Fruit fly (Drosophila melanogaster) whole organism, embryonic: ENCODE data around the gene Larp7.

ENCODE experiments used
- Adf1 ChIP-seq: fragments of 200-800 bp; sonication (Bioruptor generic); IDR thresholded peaks from 2 replicates; pipeline ENCODE4 v1.3.6; 2022; ENCODE audit warnings: missing biosample characterization, missing genetic modification characterization
- CG10959 ChIP-seq: fragments of 200-800 bp; sonication (Bioruptor generic); IDR thresholded peaks from 2 replicates; pipeline ENCODE4 v1.3.6; 2022; ENCODE audit warnings: missing biosample characterization, missing genetic modification characterization
- CG10979 ChIP-seq: fragments of 200-800 bp; sonication (Bioruptor generic); optimal IDR thresholded peaks from 2 replicates; lab custom pipeline; 2018; ENCODE audit warnings: missing biosample characterization, mild to moderate bottlenecking, missing genetic modification characterization, moderate library complexity
- CG12155 ChIP-seq: fragments of 200-800 bp; sonication (Bioruptor generic); optimal IDR thresholded peaks from 3 replicates; lab custom pipeline; 2016; ENCODE audit warnings: missing biosample characterization, missing genetic modification characterization
- CG13624 ChIP-seq: fragments of 200-800 bp; sonication (Bioruptor generic); optimal IDR thresholded peaks from 2 replicates; lab custom pipeline; 2016; ENCODE audit warnings: missing biosample characterization, missing genetic modification characterization
- CG13894 ChIP-seq: fragments of 200-800 bp; sonication (Bioruptor generic); optimal IDR thresholded peaks from 3 replicates; lab custom pipeline; 2018; ENCODE audit warnings: missing biosample characterization, mild to moderate bottlenecking, missing genetic modification characterization, moderate library complexity
- CG14014 ChIP-seq: fragments of 200-800 bp; sonication (Bioruptor generic); IDR thresholded peaks from 2 replicates; pipeline ENCODE4 v1.3.6; 2022; ENCODE audit warnings: missing biosample characterization, missing genetic modification characterization
- CG14050 ChIP-seq: fragments of 200-800 bp; sonication (Bioruptor generic); IDR thresholded peaks from 3 replicates; pipeline ENCODE4 v1.3.6; 2022; ENCODE audit warnings: missing biosample characterization, missing genetic modification characterization
- CG15479 ChIP-seq: fragments of 200-800 bp; sonication (Bioruptor generic); optimal IDR thresholded peaks from 3 replicates; lab custom pipeline; 2019; ENCODE audit warnings: missing biosample characterization, mild to moderate bottlenecking, missing genetic modification characterization, moderate library complexity
- CG15601 ChIP-seq: fragments of 200-800 bp; sonication (Bioruptor generic); optimal IDR thresholded peaks from 3 replicates; lab custom pipeline; 2019; ENCODE audit warnings: missing biosample characterization, mild to moderate bottlenecking, missing genetic modification characterization, moderate library complexity
- CG30431 ChIP-seq: fragments of 200-800 bp; sonication (Bioruptor generic); optimal IDR thresholded peaks from 2 replicates; lab custom pipeline; 2017; ENCODE audit warnings: missing biosample characterization, missing genetic modification characterization
- CG33557 ChIP-seq: fragments of 200-800 bp; sonication (Bioruptor generic); optimal IDR thresholded peaks from 2 replicates; lab custom pipeline; 2019; ENCODE audit warnings: missing biosample characterization, mild to moderate bottlenecking, missing genetic modification characterization, moderate library complexity
- CG4617 ChIP-seq: fragments of 200-800 bp; sonication (Bioruptor generic); optimal IDR thresholded peaks from 3 replicates; lab custom pipeline; 2016; ENCODE audit warnings: missing biosample characterization, missing genetic modification characterization, borderline replicate concordance
- CG4707 ChIP-seq: fragments of 200-800 bp; sonication (Bioruptor generic); optimal IDR thresholded peaks from 2 replicates; lab custom pipeline; 2018; ENCODE audit warnings: missing biosample characterization, mild to moderate bottlenecking, missing genetic modification characterization, moderate library complexity
- CG7357 ChIP-seq: fragments of 200-800 bp; sonication (Bioruptor generic); IDR thresholded peaks from 3 replicates; pipeline ENCODE4 v1.3.6; 2022; ENCODE audit warnings: missing biosample characterization, missing genetic modification characterization
- CG7372 ChIP-seq: fragments of 200-800 bp; sonication (Bioruptor generic); IDR thresholded peaks from 2 replicates; pipeline ENCODE4 v1.3.6; 2022; ENCODE audit warnings: missing biosample characterization, missing genetic modification characterization
- CG8478 ChIP-seq: fragments of >200 bp; optimal IDR thresholded peaks from 2 replicates; lab custom pipeline; 2018
- CHES-1-like ChIP-seq: fragments of 200-800 bp; sonication (Bioruptor generic); optimal IDR thresholded peaks from 2 replicates; lab custom pipeline; 2016; ENCODE audit warnings: missing biosample characterization, missing genetic modification characterization
- Chrac-16 ChIP-seq: fragments of 200-800 bp; sonication (Bioruptor generic); optimal IDR thresholded peaks from 3 replicates; lab custom pipeline; 2016; ENCODE audit warnings: missing biosample characterization, missing genetic modification characterization
- Doc3 ChIP-seq: fragments of 200-800 bp; sonication (Bioruptor generic); IDR thresholded peaks from 3 replicates; pipeline ENCODE4 v1.3.6; 2022; ENCODE audit warnings: missing biosample characterization, missing genetic modification characterization; ENCODE audit not compliant: partially characterized antibody
- Elba2 ChIP-seq: fragments of 200-800 bp; sonication (Bioruptor generic); optimal IDR thresholded peaks from 3 replicates; lab custom pipeline; 2016; ENCODE audit warnings: missing biosample characterization, missing genetic modification characterization
- Fer3 ChIP-seq: fragments of 200-800 bp; sonication (Bioruptor generic); optimal IDR thresholded peaks from 2 replicates; lab custom pipeline; 2018; ENCODE audit warnings: missing biosample characterization, mild to moderate bottlenecking, missing genetic modification characterization, moderate library complexity
- Gug ChIP-seq: fragments of 200-800 bp; sonication (Bioruptor generic); IDR thresholded peaks from 4 replicates; pipeline ENCODE4 v1.3.6; 2022; ENCODE audit warnings: missing biosample characterization, missing genetic modification characterization
- Hand ChIP-seq: fragments of 200-800 bp; sonication (Bioruptor generic); optimal IDR thresholded peaks from 2 replicates; lab custom pipeline; 2017; ENCODE audit warnings: mild to moderate bottlenecking, missing biosample characterization, missing genetic modification reagents, missing genetic modification characterization
- Hsf ChIP-seq: fragments of 200-800 bp; sonication (Bioruptor generic); optimal IDR thresholded peaks from 3 replicates; lab custom pipeline; 2016; ENCODE audit warnings: missing biosample characterization, missing genetic modification characterization
- Lpt ChIP-seq: fragments of >200 bp; optimal IDR thresholded peaks from 2 replicates; lab custom pipeline; 2018; ENCODE audit warnings: missing biosample characterization, missing genetic modification characterization
- MTF-1 ChIP-seq: fragments of 200-800 bp; sonication (Bioruptor generic); optimal IDR thresholded peaks from 2 replicates; lab custom pipeline; 2018; ENCODE audit warnings: missing biosample characterization, mild to moderate bottlenecking, missing genetic modification characterization, borderline replicate concordance
- Max ChIP-seq: fragments of 200-800 bp; sonication (Bioruptor generic); optimal IDR thresholded peaks from 2 replicates; lab custom pipeline; 2016; ENCODE audit warnings: missing biosample characterization, mild to moderate bottlenecking, missing genetic modification characterization
- NFAT ChIP-seq: fragments of 200-800 bp; sonication (Bioruptor generic); IDR thresholded peaks from 2 replicates; pipeline ENCODE4 v1.3.6; 2022; ENCODE audit warnings: missing biosample characterization, missing genetic modification characterization
- Nf-YA ChIP-seq: fragments of 200-800 bp; sonication (Bioruptor generic); IDR thresholded peaks from 2 replicates; pipeline ENCODE4 v1.3.6; 2022; ENCODE audit warnings: missing biosample characterization, missing genetic modification characterization
- Ptx1 ChIP-seq: fragments of 200-800 bp; sonication (Bioruptor generic); IDR thresholded peaks from 2 replicates; pipeline ENCODE4 v1.3.6; 2022; ENCODE audit warnings: missing biosample characterization, missing genetic modification characterization
- Ssrp ChIP-seq: fragments of 200-800 bp; sonication (Bioruptor generic); optimal IDR thresholded peaks from 2 replicates; lab custom pipeline; 2018; ENCODE audit warnings: missing biosample characterization, mild to moderate bottlenecking, missing genetic modification characterization, moderate library complexity
- Xbp1 ChIP-seq: fragments of 200-800 bp; sonication (Bioruptor generic); optimal IDR thresholded peaks from 3 replicates; lab custom pipeline; 2016; ENCODE audit warnings: missing biosample characterization, mild to moderate bottlenecking, missing genetic modification characterization
- ap ChIP-seq: fragments of 200-800 bp; sonication (Bioruptor generic); IDR thresholded peaks from 2 replicates; pipeline ENCODE4 v1.3.6; 2022; ENCODE audit warnings: missing biosample characterization, missing genetic modification characterization
- ato ChIP-seq: fragments of 200-800 bp; sonication (Bioruptor generic); IDR thresholded peaks from 2 replicates; pipeline ENCODE4 v1.3.6; 2022; ENCODE audit warnings: missing biosample characterization, missing genetic modification characterization; ENCODE audit not compliant: partially characterized antibody
- bbx ChIP-seq: fragments of 200-800 bp; sonication (Bioruptor generic); IDR thresholded peaks from 2 replicates; pipeline ENCODE4 v1.3.6; 2022; ENCODE audit warnings: missing biosample characterization, missing genetic modification characterization; ENCODE audit not compliant: partially characterized antibody
- cg ChIP-seq: fragments of 200-800 bp; sonication (Bioruptor generic); optimal IDR thresholded peaks from 3 replicates; lab custom pipeline; 2019; ENCODE audit warnings: missing biosample characterization, mild to moderate bottlenecking, missing genetic modification characterization, moderate library complexity
- chinmo ChIP-seq: fragments of 200-800 bp; sonication (Bioruptor generic); IDR thresholded peaks from 4 replicates; pipeline ENCODE4 v1.3.6; 2022; ENCODE audit warnings: missing biosample characterization, missing genetic modification characterization; ENCODE audit not compliant: partially characterized antibody
- dm ChIP-seq: fragments of 200-800 bp; sonication (Bioruptor generic); optimal IDR thresholded peaks from 3 replicates; lab custom pipeline; 2016; ENCODE audit warnings: missing biosample characterization, missing genetic modification characterization
- eyg ChIP-seq: fragments of 200-800 bp; sonication (Bioruptor generic); optimal IDR thresholded peaks from 3 replicates; lab custom pipeline; 2016; ENCODE audit warnings: missing biosample characterization, missing genetic modification characterization
- grn ChIP-seq: fragments of 200-800 bp; sonication (Bioruptor generic); optimal IDR thresholded peaks from 3 replicates; lab custom pipeline; 2017; ENCODE audit warnings: missing biosample characterization, missing genetic modification characterization
- hbn ChIP-seq: fragments of 200-800 bp; sonication (Bioruptor generic); IDR thresholded peaks from 2 replicates; pipeline ENCODE4 v1.3.6; 2022; ENCODE audit warnings: missing biosample characterization, missing genetic modification characterization; ENCODE audit not compliant: partially characterized antibody
- inv ChIP-seq: fragments of 200-800 bp; sonication (Bioruptor generic); IDR thresholded peaks from 2 replicates; pipeline ENCODE4 v1.3.6; 2022; ENCODE audit warnings: missing biosample characterization, missing genetic modification characterization; ENCODE audit not compliant: partially characterized antibody
- nerfin-1 ChIP-seq: fragments of 200-800 bp; sonication (Bioruptor generic); optimal IDR thresholded peaks from 3 replicates; lab custom pipeline; 2019; ENCODE audit warnings: missing biosample characterization, mild to moderate bottlenecking, missing genetic modification characterization, moderate library complexity
- onecut ChIP-seq: fragments of 200-800 bp; sonication (Bioruptor generic); IDR thresholded peaks from 2 replicates; pipeline ENCODE4 v1.3.6; 2022; ENCODE audit warnings: missing biosample characterization, missing genetic modification characterization
- pnt ChIP-seq: fragments of 200-800 bp; sonication (Bioruptor generic); optimal IDR thresholded peaks from 3 replicates; lab custom pipeline; 2016; ENCODE audit warnings: missing biosample characterization, missing genetic modification characterization
- trem ChIP-seq: fragments of 200-800 bp; optimal IDR thresholded peaks from 3 replicates; lab custom pipeline; 2019; ENCODE audit warnings: missing biosample characterization, mild to moderate bottlenecking, missing genetic modification characterization, moderate library complexity
- tup ChIP-seq: fragments of 200-800 bp; sonication (Bioruptor generic); optimal IDR thresholded peaks from 2 replicates; lab custom pipeline; 2016; ENCODE audit warnings: missing biosample characterization, mild to moderate bottlenecking, missing genetic modification characterization, moderate library complexity
- wor ChIP-seq: fragments of 200-800 bp; sonication (Bioruptor generic); IDR thresholded peaks from 2 replicates; pipeline ENCODE4 v1.3.6; 2022; ENCODE audit warnings: missing biosample characterization, missing genetic modification characterization
- zen2 ChIP-seq: fragments of 200-800 bp; sonication (Bioruptor generic); IDR thresholded peaks from 3 replicates; pipeline ENCODE4 v1.3.6; 2022; ENCODE audit warnings: missing biosample characterization, missing genetic modification characterization; ENCODE audit not compliant: partially characterized antibody

The Larp7 gene

DNA sequence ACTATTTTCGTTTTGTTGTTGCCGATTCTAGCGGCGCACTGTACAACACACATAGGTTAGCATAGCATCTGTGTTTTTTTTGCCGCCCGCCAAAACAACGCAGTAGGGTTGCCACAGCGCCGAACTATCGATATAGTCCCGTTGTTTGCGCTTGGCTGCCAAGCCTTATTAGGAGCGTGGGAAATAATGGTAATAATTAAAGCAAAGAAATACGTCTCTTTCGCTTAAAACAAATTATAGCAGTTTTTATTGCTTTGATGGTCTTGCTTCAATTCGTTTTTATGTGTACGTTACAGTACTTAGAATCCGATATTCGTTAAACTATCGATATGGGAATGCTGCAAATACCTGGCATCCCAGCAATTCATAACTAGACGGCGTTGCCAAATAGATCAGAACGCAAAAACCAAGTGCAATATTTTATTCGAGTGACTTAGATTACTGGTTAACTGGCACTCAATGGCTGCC lies at the start of gene Larp7, which contains the start of gene mxc (continued):
- no peak for TF ChIP-seq onecut (GFP tag; lab: Robert Waterston, UW)
- TF ChIP-seq CG33557 (GFP tag; lab: Kevin White, UChicago), result peak; percentile 58
- no peak for TF ChIP-seq Nf-YA (GFP tag; lab: Robert Waterston, UW)
- TF ChIP-seq CG12155 (GFP tag; lab: Kevin White, UChicago), result peak; percentile 65
- TF ChIP-seq MTF-1 (GFP tag; lab: Kevin White, UChicago), result no peak
- TF ChIP-seq grn (GFP tag; lab: Kevin White, UChicago), result no peak
- TF ChIP-seq pnt (GFP tag; lab: Kevin White, UChicago), result peak; percentile 67
- TF ChIP-seq CG30431, result no peak
- peak; percentile 39; the same call in 1 of the 2 replicates for TF ChIP-seq wor
- TF ChIP-seq Doc3 (GFP tag; lab: Robert Waterston, UW), result peak; percentile 82
- TF ChIP-seq CG7357 (GFP tag; lab: Robert Waterston, UW), result peak; percentile 60; the same call in 1 of the 3 replicates
- TF ChIP-seq hbn, result peak; percentile 86
- TF ChIP-seq CG4617 (GFP tag; lab: Kevin White, UChicago), result peak; percentile 77
- peak; percentile 62 for TF ChIP-seq bbx (GFP tag; lab: Robert Waterston, UW)
- peak; percentile 27 for TF ChIP-seq CG10979
- peak; percentile 55; the same call in 1 of the 2 replicates for TF ChIP-seq Ptx1 (GFP tag; lab: Robert Waterston, UW)
- no peak for TF ChIP-seq ap
- 0 out of 2 replicates have a peak, but pooled peaks have one; percentile 26 for TF ChIP-seq Adf1
- TF ChIP-seq zen2 (GFP tag; lab: Robert Waterston, UW), result peak; percentile 67; the same call in 1 of the 3 replicates
- peak; percentile 69 for TF ChIP-seq Xbp1
- TF ChIP-seq dm (GFP tag; lab: Kevin White, UChicago), result peak; percentile 76
- no peak for TF ChIP-seq CG15601 (tag; lab: Kevin White, UChicago)
- TF ChIP-seq trem (tag; lab: Kevin White, UChicago), result peak; percentile 68
- TF ChIP-seq Ssrp, result peak; percentile 59
- TF ChIP-seq ato (GFP tag; lab: Robert Waterston, UW), result no peak
- no peak for TF ChIP-seq Hand (GFP tag; lab: Kevin White, UChicago)
- TF ChIP-seq CG15479, result no peak
- peak; percentile 39 for TF ChIP-seq eyg
- peak; percentile 78 for TF ChIP-seq CHES-1-like
- TF ChIP-seq CG13894 (tag; lab: Kevin White, UChicago), result no peak
- TF ChIP-seq Elba2 (GFP tag; lab: Kevin White, UChicago), result peak; percentile 82
- peak; percentile 68; the same call in 3 of the 4 replicates for TF ChIP-seq Gug (GFP tag; lab: Robert Waterston, UW)
- no peak for TF ChIP-seq Lpt (GFP tag; lab: Kevin White, UChicago)
- TF ChIP-seq CG10959 (GFP tag; lab: Robert Waterston, UW), result no peak
- TF ChIP-seq chinmo (GFP tag; lab: Robert Waterston, UW), result peak; percentile 79; the same call in 2 of the 4 replicates
- TF ChIP-seq Hsf, result peak; percentile 66
- TF ChIP-seq CG14050, result peak; percentile 24; the same call in 1 of the 3 replicates
- TF ChIP-seq tup (GFP tag; lab: Kevin White, UChicago), result peak; percentile 4
- TF ChIP-seq cg (GFP tag; lab: Kevin White, UChicago), result no peak
- no peak for TF ChIP-seq Fer3
- no peak for TF ChIP-seq CG4707
- TF ChIP-seq Chrac-16, result peak; percentile 67
- peak; percentile 49; the same call in 1 of the 2 replicates for TF ChIP-seq CG14014 (GFP tag; lab: Robert Waterston, UW)
- TF ChIP-seq nerfin-1 (tag; lab: Kevin White, UChicago), result peak; percentile 47
- peak; percentile 70 for TF ChIP-seq CG13624 (GFP tag; lab: Kevin White, UChicago)
- peak; percentile 46; the same call in 1 of the 2 replicates for TF ChIP-seq CG7372 (GFP tag; lab: Robert Waterston, UW)
- TF ChIP-seq Max (GFP tag; lab: Kevin White, UChicago), result peak; percentile 68
- no peak for TF ChIP-seq NFAT (GFP tag; lab: Robert Waterston, UW)
- no peak for TF ChIP-seq CG8478 (lab: Kevin White, UChicago)
- peak; percentile 88 for TF ChIP-seq inv
